Worm (Caenorhabditis elegans) whole organism, mixed stage, embryonic: ENCODE results near the gene C08F11.12.

Source experiments
- ceh-39 ChIP-seq: fragments of 150-350 bp; optimal IDR thresholded peaks from 2 replicates; lab custom pipeline; 2014; ENCODE audit warnings: missing biosample characterization, missing genetic modification characterization
- nhr-12 ChIP-seq: fragments of 150-350 bp; optimal IDR thresholded peaks from 2 replicates; lab custom pipeline; 2014; ENCODE audit warnings: missing biosample characterization, missing genetic modification characterization
- nhr-237 ChIP-seq: fragments of 150-350 bp; optimal IDR thresholded peaks from 2 replicates; lab custom pipeline; 2014; ENCODE audit warnings: missing biosample characterization, missing genetic modification characterization
- nhr-28 ChIP-seq: fragments of 150-350 bp; optimal IDR thresholded peaks from 2 replicates; lab custom pipeline; 2014; ENCODE audit warnings: missing biosample characterization, missing genetic modification characterization
- nhr-76 ChIP-seq: sonication (generic microtip); optimal IDR thresholded peaks from 2 replicates; lab custom pipeline; 2017; ENCODE audit warnings: missing biosample characterization, missing genetic modification characterization
- snpc-4 ChIP-seq: fragments of 150-350 bp; optimal IDR thresholded peaks from 2 replicates; lab custom pipeline; 2014; ENCODE audit warnings: missing biosample characterization, missing genetic modification characterization
- ztf-11 ChIP-seq: fragments of 150-350 bp; optimal IDR thresholded peaks from 2 replicates; lab custom pipeline; 2014; ENCODE audit warnings: missing biosample characterization, missing genetic modification characterization

ce11 chrIV:13664090-13664489 is 12.8 kb upstream of the C08F11.12 start, which contains the start of gene Y45F10C.4:
- TF ChIP-seq nhr-28 (tag; lab: Kevin White, UChicago): no peak
- no peak for TF ChIP-seq ceh-39 (tag; lab: Kevin White, UChicago)
- no peak for TF ChIP-seq ztf-11 (tag; lab: Kevin White, UChicago)
- no peak for TF ChIP-seq nhr-237
- no peak for TF ChIP-seq nhr-12 (tag; lab: Kevin White, UChicago)
- TF ChIP-seq snpc-4 (tag; lab: Kevin White, UChicago): no peak
- TF ChIP-seq nhr-76 (tag; lab: Kevin White, UChicago): no peak
